Fruit fly (Drosophila melanogaster) whole organism, pupa: Measurements from ENCODE around the gene CG11983.

Source experiments
- CG32121 ChIP-seq: fragments of 200-800 bp; sonication (Bioruptor generic); IDR thresholded peaks from 2 replicates; pipeline ENCODE4 v1.3.6; 2022; ENCODE audit warnings: missing biosample characterization, missing genetic modification characterization
- EcR ChIP-seq: fragments of 200-800 bp; sonication (Bioruptor generic); optimal IDR thresholded peaks from 3 replicates; lab custom pipeline; 2019; ENCODE audit warnings: missing biosample characterization, missing genetic modification characterization, mild to moderate bottlenecking, moderate library complexity, missing genetic modification reagents

- TF ChIP-seq EcR (GFP tag; lab: Kevin White, UChicago) (no peak), CG32121 (GFP tag; lab: Robert Waterston, UW) (no peak)
Measured at dm6 chr3R:9024835-9025510, 16.9 kb downstream of the CG11983 start.
